Worm (Caenorhabditis elegans): ENCODE results near the gene ZC239.21.

Gene ZC239.21

DNA sequence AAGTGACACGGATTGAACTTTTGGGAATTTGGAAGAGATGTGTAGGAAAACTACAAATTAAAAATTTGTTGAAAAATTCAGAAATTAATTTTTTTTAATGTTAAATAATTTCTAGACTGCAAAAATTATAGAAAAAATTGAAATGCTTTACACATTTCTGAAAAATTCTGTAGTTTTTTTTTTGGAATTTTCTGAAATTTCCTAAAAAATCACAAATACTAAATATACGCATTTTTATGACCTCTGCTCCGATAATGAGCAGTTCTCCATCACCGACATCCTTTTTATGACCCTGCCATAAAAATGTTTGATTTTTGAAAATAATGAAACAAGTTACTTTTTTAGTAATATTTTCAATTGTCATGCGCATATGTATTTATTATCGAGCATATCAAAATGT is 38.0 kb downstream of the ZC239.21 start:
- TF ChIP-seq tra-1 (GFP tag; IDR thresholded peaks at IDR 0.05) (0 out of 2 replicates have a peak, but pooled peaks have one; percentile 27), mdl-1 (tag; optimal IDR thresholded peaks at IDR 0.05) (no peak), hlh-30 (tag; optimal IDR thresholded peaks at IDR 0.05; ENCODE audit: insufficient read depth) (no peak), saeg-2 (GFP tag; IDR thresholded peaks at IDR 0.05) (0 out of 2 replicates have a peak, but pooled peaks have one; percentile 24), Y75B8A.6 (GFP tag; IDR thresholded peaks at IDR 0.05) (0 out of 2 replicates have a peak, but pooled peaks have one; percentile 52), ctbp-1 (GFP tag; IDR thresholded peaks at IDR 0.05) (no peak), F49E8.2 (tag; optimal IDR thresholded peaks at IDR 0.05; ENCODE audit: borderline replicate concordance) (no peak), ZK337.2 (GFP tag; IDR thresholded peaks at IDR 0.05) (no peak), arid-1 (GFP tag; conservative IDR thresholded peaks at IDR 0.05) (no peak), pqm-1 (tag; optimal IDR thresholded peaks at IDR 0.05) (peak; percentile 79), hif-1 (tag; optimal IDR thresholded peaks at IDR 0.05) (no peak), php-3 (GFP tag; IDR thresholded peaks at IDR 0.05) (peak; percentile 91), R02D3.7 (tag; optimal IDR thresholded peaks at IDR 0.05) (no peak), dve-1 (tag; optimal IDR thresholded peaks at IDR 0.05; ENCODE audit: insufficient read depth) (peak; percentile 75), F10B5.3 (tag; optimal IDR thresholded peaks at IDR 0.05) (no peak), ceh-32 (tag; optimal IDR thresholded peaks at IDR 0.05; ENCODE audit: poor library complexity) (no peak), dmd-6 (GFP tag; IDR thresholded peaks at IDR 0.05) (peak; percentile 58), egl-27 (tag; optimal IDR thresholded peaks at IDR 0.05) (no peak), sdz-12 (GFP tag; optimal IDR thresholded peaks at IDR 0.05) (no peak), jun-1 (tag; optimal IDR thresholded peaks at IDR 0.05) (no peak), zfp-3 (GFP tag; conservative IDR thresholded peaks at IDR 0.05) (peak; percentile 62; the same call in 1 of the 2 replicates), hlh-11 (tag; optimal IDR thresholded peaks at IDR 0.05) (peak; percentile 10), lir-3 (tag; optimal IDR thresholded peaks at IDR 0.05) (no peak), fos-1 (tag; optimal IDR thresholded peaks at IDR 0.05) (peak; percentile 72), fkh-10 (GFP tag; optimal IDR thresholded peaks at IDR 0.05) (no peak), zip-2 (tag; optimal IDR thresholded peaks at IDR 0.05) (no peak), pha-4 (GFP tag; IDR thresholded peaks at IDR 0.05) (peak; percentile 29; the same call in 1 of the 2 replicates), pha-4 (tag; optimal IDR thresholded peaks at IDR 0.05) (no peak), nhr-77 (tag; optimal IDR thresholded peaks at IDR 0.05) (peak; percentile 77), gei-8 (GFP tag; optimal IDR thresholded peaks at IDR 0.05) (no peak), nhr-28 (tag; optimal IDR thresholded peaks at IDR 0.05) (peak; percentile 48), lin-15B (tag; optimal IDR thresholded peaks at IDR 0.05) (no peak), madf-9 (GFP tag; conservative IDR thresholded peaks at IDR 0.05) (no peak), lin-38 (GFP tag; IDR thresholded peaks at IDR 0.05) (no peak)

DNA sequence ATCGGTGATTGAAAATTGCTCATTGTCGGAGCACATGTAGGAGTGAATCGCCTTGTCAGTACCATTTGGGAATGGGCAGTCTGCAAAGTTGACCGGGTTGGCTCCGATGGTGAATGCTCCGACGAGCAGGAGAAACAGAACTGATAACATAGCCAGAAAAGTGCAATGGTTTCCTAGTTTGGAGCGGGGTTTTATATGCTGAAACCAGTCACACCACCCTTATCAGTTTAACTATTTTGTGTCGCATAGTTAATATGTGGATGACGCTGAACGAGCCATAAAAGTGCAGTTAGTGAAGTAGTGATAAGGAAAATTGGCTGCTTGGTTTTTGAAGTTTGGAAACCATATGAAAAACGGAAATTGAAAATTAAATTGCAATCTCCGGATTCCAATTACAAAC is 39.1 kb downstream of the ZC239.21 start, which contains the start of gene C17F4.7:
TSS of gene C17F4.7 (minus strand) at position 180 of the 400 bp plus-strand sequence.
- TF ChIP-seq lim-7 (GFP tag; IDR thresholded peaks at IDR 0.05) = no peak
- TF ChIP-seq hlh-30 (tag; optimal IDR thresholded peaks at IDR 0.05; ENCODE audit: insufficient read depth) = peak; percentile 2
- TF ChIP-seq ceh-32 (tag; optimal IDR thresholded peaks at IDR 0.05; ENCODE audit: poor library complexity) = no peak
- peak; percentile 41 for TF ChIP-seq nhr-102 (tag; optimal IDR thresholded peaks at IDR 0.05)
- no peak for TF ChIP-seq nhr-42 (GFP tag; IDR thresholded peaks at IDR 0.05)
- no peak for TF ChIP-seq spr-3 (GFP tag; optimal IDR thresholded peaks at IDR 0.05)
- TF ChIP-seq daf-8 (GFP tag; IDR thresholded peaks at IDR 0.05) = no peak
- no peak for TF ChIP-seq ceh-28 (tag; optimal IDR thresholded peaks at IDR 0.05)
- peak; percentile 77; the same call in 1 of the 2 replicates for TF ChIP-seq lin-1 (GFP tag; IDR thresholded peaks at IDR 0.05)
- no peak for TF ChIP-seq unc-39 (tag; optimal IDR thresholded peaks at IDR 0.05)
- TF ChIP-seq dpl-1 (GFP tag; optimal IDR thresholded peaks at IDR 0.05) = no peak
- peak; percentile 66; the same call in 1 of the 2 replicates for TF ChIP-seq tra-1 (GFP tag; IDR thresholded peaks at IDR 0.05)
- peak; percentile 84 for TF ChIP-seq pqm-1 (tag; optimal IDR thresholded peaks at IDR 0.05)
- no peak for TF ChIP-seq ztf-11 (tag; optimal IDR thresholded peaks at IDR 0.05)
- TF ChIP-seq ceh-44 (GFP tag; IDR thresholded peaks at IDR 0.05) = no peak
- peak; percentile 65 for TF ChIP-seq nhr-77 (tag; optimal IDR thresholded peaks at IDR 0.05)
- TF ChIP-seq dmd-6 (GFP tag; IDR thresholded peaks at IDR 0.05) = peak; percentile 92
- peak; percentile 95 for TF ChIP-seq nhr-28 (tag; optimal IDR thresholded peaks at IDR 0.05)
- TF ChIP-seq mxl-3 (GFP tag; optimal IDR thresholded peaks at IDR 0.05) = peak; percentile 62
- peak; percentile 87 for TF ChIP-seq dve-1 (tag; optimal IDR thresholded peaks at IDR 0.05; ENCODE audit: insufficient read depth)
- TF ChIP-seq nhr-76 (tag; optimal IDR thresholded peaks at IDR 0.05) = no peak
- TF ChIP-seq skn-1 (tag; optimal IDR thresholded peaks at IDR 0.05) = no peak
- no peak for TF ChIP-seq sdz-12 (GFP tag; optimal IDR thresholded peaks at IDR 0.05)
- no peak for TF ChIP-seq ceh-82 (tag; optimal IDR thresholded peaks at IDR 0.05)
- peak; percentile 96 for TF ChIP-seq php-3 (GFP tag; IDR thresholded peaks at IDR 0.05)
- TF ChIP-seq F49E8.2 (tag; optimal IDR thresholded peaks at IDR 0.05; ENCODE audit: borderline replicate concordance) = no peak
- no peak for TF ChIP-seq egl-27 (tag; optimal IDR thresholded peaks at IDR 0.05)

All from whole organism, L4 larva.